Worm (Caenorhabditis elegans): ENCODE measurements around the gene ZK666.8.

ZK666.8 gene

ce11 chrII:10461207-10461606, 31.7 kb downstream of the ZK666.8 start, which contains the start of gene ZK673.5:
ZK673.5 (plus strand) TSS chrII:10461507.
- no peak for TF ChIP-seq mxl-1 (tag; optimal IDR thresholded peaks at IDR 0.05)
- no peak for TF ChIP-seq attf-3 (GFP tag; conservative IDR thresholded peaks at IDR 0.05)
- TF ChIP-seq gei-17 (GFP tag; optimal IDR thresholded peaks at IDR 0.05) = no peak
- no peak for TF ChIP-seq egrh-3 (GFP tag; IDR thresholded peaks at IDR 0.05)
- TF ChIP-seq xnd-1 (tag; optimal IDR thresholded peaks at IDR 0.05) = no peak
- TF ChIP-seq nhr-90 (tag; optimal IDR thresholded peaks at IDR 0.05) = no peak
- no peak for TF ChIP-seq akir-1 (GFP tag; optimal IDR thresholded peaks at IDR 0.05)
- TF ChIP-seq nfya-1 (tag; optimal IDR thresholded peaks at IDR 0.05; ENCODE audit: borderline replicate concordance, insufficient read depth) = no peak
- no peak for TF ChIP-seq hrde-1 (tag; optimal IDR thresholded peaks at IDR 0.05; ENCODE audit: borderline replicate concordance)
- no peak for TF ChIP-seq Y53F4B.3 (GFP tag; IDR thresholded peaks at IDR 0.05)
- no peak for TF ChIP-seq nhr-27 (tag; optimal IDR thresholded peaks at IDR 0.05)
- TF ChIP-seq mes-4 (tag; optimal IDR thresholded peaks at IDR 0.05) = no peak

ce11 chrII:10456979-10457378, 36.0 kb downstream of the ZK666.8 start, which contains the start of gene ZK673.11:
ZK673.11 (plus strand) TSS chrII:10457279.
- no peak for TF ChIP-seq D2030.7 (GFP tag; IDR thresholded peaks at IDR 0.05)
- no peak for TF ChIP-seq tlf-1 (GFP tag; optimal IDR thresholded peaks at IDR 0.05)
- TF ChIP-seq hlh-26 (GFP tag; conservative IDR thresholded peaks at IDR 0.05) = no peak
- no peak for TF ChIP-seq bed-1 (GFP tag; IDR thresholded peaks at IDR 0.05)
- TF ChIP-seq ets-4 (GFP tag; optimal IDR thresholded peaks at IDR 0.05) = no peak
- no peak for TF ChIP-seq Y67H2A.10 (GFP tag; conservative IDR thresholded peaks at IDR 0.05)
- TF ChIP-seq ceh-27 (GFP tag; optimal IDR thresholded peaks at IDR 0.05) = no peak
- no peak for TF ChIP-seq C06A6.2 (GFP tag; conservative IDR thresholded peaks at IDR 0.05)
- TF ChIP-seq sptf-2 (GFP tag; optimal IDR thresholded peaks at IDR 0.05) = no peak
- TF ChIP-seq K11D2.4 (GFP tag; IDR thresholded peaks at IDR 0.05) = no peak
- no peak for TF ChIP-seq egl-44 (GFP tag; IDR thresholded peaks at IDR 0.05)
- no peak for TF ChIP-seq egl-18 (GFP tag; IDR thresholded peaks at IDR 0.05)
- no peak for TF ChIP-seq tbp1 (GFP tag; optimal IDR thresholded peaks at IDR 0.05)
- TF ChIP-seq die-1 (tag; optimal IDR thresholded peaks at IDR 0.05) = no peak
- no peak for TF ChIP-seq dox-1 (GFP tag; IDR thresholded peaks at IDR 0.05)
- TF ChIP-seq F57A8.1 (GFP tag; optimal IDR thresholded peaks at IDR 0.05) = no peak
- no peak for TF ChIP-seq Y95B8A.8 (GFP tag; IDR thresholded peaks at IDR 0.05)

- TF ChIP-seq ztf-26 (tag; optimal IDR thresholded peaks at IDR 0.05) (no peak), gei-17 (GFP tag; optimal IDR thresholded peaks at IDR 0.05) (no peak), mcd-1 (GFP tag; IDR thresholded peaks at IDR 0.05) (0 out of 2 replicates have a peak, but pooled peaks have one; percentile 22), lsy-27 (tag; optimal IDR thresholded peaks at IDR 0.05; ENCODE audit: borderline replicate concordance, insufficient read depth) (no peak), ztf-18 (tag; optimal IDR thresholded peaks at IDR 0.05) (no peak), rpc-1 (optimal IDR thresholded peaks at IDR 0.05) (no peak), rpc-1 (tag; optimal IDR thresholded peaks at IDR 0.05) (no peak)
Observed at ce11 chrII:10452620-10453019, 40.3 kb downstream of the ZK666.8 start, which contains the start of gene ZK673.4. ZK673.4 (plus strand) TSS chrII:10452920.

ce11 chrII:10450335-10450734, 42.6 kb downstream of the ZK666.8 start:
- TF ChIP-seq F49E8.2 (tag; optimal IDR thresholded peaks at IDR 0.05; ENCODE audit: insufficient read depth) (no peak), mel-28 (tag; optimal IDR thresholded peaks at IDR 0.05; ENCODE audit: borderline replicate concordance) (peak; percentile 68), him-1 (tag; optimal IDR thresholded peaks at IDR 0.05) (peak; percentile 26), mes-4 (tag; optimal IDR thresholded peaks at IDR 0.05) (no peak), aptf-3 (GFP tag; IDR thresholded peaks at IDR 0.05) (no peak), attf-3 (GFP tag; conservative IDR thresholded peaks at IDR 0.05) (no peak), ceh-79 (tag; optimal IDR thresholded peaks at IDR 0.05) (no peak), Y79H2A.3 (GFP tag; conservative IDR thresholded peaks at IDR 0.05) (peak; percentile 61; the same call in 1 of the 2 replicates), sptf-2 (GFP tag; optimal IDR thresholded peaks at IDR 0.05) (no peak), egl-18 (GFP tag; IDR thresholded peaks at IDR 0.05) (no peak), athp-1 (tag; optimal IDR thresholded peaks at IDR 0.05) (peak; percentile 49), F10E7.11 (tag; optimal IDR thresholded peaks at IDR 0.05) (no peak), ekl-4 (GFP tag; IDR thresholded peaks at IDR 0.05) (0 out of 2 replicates have a peak, but pooled peaks have one; percentile 24), rec-8 (tag; optimal IDR thresholded peaks at IDR 0.05) (peak in 1 of 2 experiments; percentile 13), nhr-27 (tag; optimal IDR thresholded peaks at IDR 0.05) (no peak)
